Worm (Caenorhabditis elegans) whole organism, early embryonic: ENCODE data around the gene nlp-18.

Experiments used
- aly-1 ChIP-seq: sonication (generic microtip); optimal IDR thresholded peaks from 2 replicates; lab custom pipeline; 2016; ENCODE audit warnings: missing genetic modification characterization, missing compliant biosample characterization
- ama-1 ChIP-seq: fragments of 150-350 bp; optimal IDR thresholded peaks from 2 replicates; lab custom pipeline; 2014
- ceh-13 ChIP-seq: fragments of 200-800 bp; sonication (Bioruptor generic); optimal IDR thresholded peaks from 2 replicates; lab custom pipeline; 2018; ENCODE audit warnings: mild to moderate bottlenecking, missing genetic modification characterization, missing compliant biosample characterization
- flt-1 ChIP-seq: fragments of 200-800 bp; sonication (Bioruptor generic); IDR thresholded peaks from 2 replicates; pipeline ENCODE4 v1.3.6; 2022; ENCODE audit warnings: missing genetic modification characterization, missing compliant biosample characterization
- hnd-1 ChIP-seq: sonication (generic microtip); optimal IDR thresholded peaks from 2 replicates; lab custom pipeline; 2016; ENCODE audit warnings: missing genetic modification characterization, missing compliant biosample characterization
- pes-1 ChIP-seq: fragments of 200-800 bp; sonication (Bioruptor generic); IDR thresholded peaks from 2 replicates; pipeline ENCODE4 v1.3.6; 2022; ENCODE audit warnings: missing genetic modification reagents, missing genetic modification characterization, missing compliant biosample characterization
- scrt-1 ChIP-seq: fragments of 200-800 bp; sonication (Bioruptor generic); IDR thresholded peaks from 2 replicates; pipeline ENCODE4 v1.3.6; 2022; ENCODE audit warnings: missing genetic modification characterization, missing compliant biosample characterization
- sea-1 ChIP-seq: fragments of 200-800 bp; sonication (Bioruptor generic); conservative IDR thresholded peaks from 2 replicates; pipeline ENCODE4 v1.3.6; 2022; ENCODE audit warnings: missing genetic modification characterization, missing compliant biosample characterization
- tbx-37 ChIP-seq: fragments of 200-800 bp; sonication (Bioruptor generic); conservative IDR thresholded peaks from 2 replicates; pipeline ENCODE4 v1.3.6; 2022; ENCODE audit warnings: missing genetic modification reagents, missing genetic modification characterization, missing compliant biosample characterization
- tra-4 ChIP-seq: sonication (generic microtip); optimal IDR thresholded peaks from 2 replicates; lab custom pipeline; 2017; ENCODE audit warnings: missing genetic modification characterization, missing compliant biosample characterization

DNA sequence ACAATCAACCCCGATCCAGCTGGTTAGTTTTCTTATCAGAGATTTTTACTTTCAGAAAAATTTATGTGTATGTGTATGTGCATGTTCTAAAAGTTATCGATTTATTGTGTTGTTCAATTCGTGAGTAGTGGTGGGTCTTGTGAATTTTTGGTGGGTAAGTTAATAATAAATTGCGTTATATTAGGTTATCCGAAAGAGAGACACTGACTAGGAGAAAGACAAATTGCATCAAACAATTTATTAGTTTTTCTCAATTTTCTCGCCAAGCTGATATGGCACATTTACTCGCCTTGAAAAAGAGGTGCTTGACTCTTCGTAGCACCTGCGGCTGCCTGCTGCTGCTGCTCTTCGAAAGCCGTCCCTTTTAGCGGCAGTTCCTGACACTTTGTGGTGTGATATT, 31.1 kb downstream of the nlp-18 start:
- TF ChIP-seq tra-4 (no peak), pes-1 (GFP tag; lab: Robert Waterston, UW) (no peak), tbx-37 (GFP tag; lab: Robert Waterston, UW) (no peak), ceh-13 (no peak), hnd-1 (no peak), flt-1 (GFP tag; lab: Robert Waterston, UW) (no peak), sea-1 (GFP tag; lab: Robert Waterston, UW) (no peak), aly-1 (tag; lab: Kevin White, UChicago) (no peak), scrt-1 (no peak), ama-1 (lab: Kevin White, UChicago) (no peak)
